Fruit fly (Drosophila melanogaster): ENCODE measurements around the gene Trs20.

- TF ChIP-seq CG8478 (optimal IDR thresholded peaks at IDR 0.05) (no peak), CTCF (optimal IDR thresholded peaks at IDR 0.05) (no peak)
These were observed 22.2 kb upstream of the Trs20 start for dm6 chr3L:16153650-16154049.

All from S2 (cell line).